Fruit fly (Drosophila melanogaster): ENCODE results near the gene CG8034.

Gene CG8034

DNA sequence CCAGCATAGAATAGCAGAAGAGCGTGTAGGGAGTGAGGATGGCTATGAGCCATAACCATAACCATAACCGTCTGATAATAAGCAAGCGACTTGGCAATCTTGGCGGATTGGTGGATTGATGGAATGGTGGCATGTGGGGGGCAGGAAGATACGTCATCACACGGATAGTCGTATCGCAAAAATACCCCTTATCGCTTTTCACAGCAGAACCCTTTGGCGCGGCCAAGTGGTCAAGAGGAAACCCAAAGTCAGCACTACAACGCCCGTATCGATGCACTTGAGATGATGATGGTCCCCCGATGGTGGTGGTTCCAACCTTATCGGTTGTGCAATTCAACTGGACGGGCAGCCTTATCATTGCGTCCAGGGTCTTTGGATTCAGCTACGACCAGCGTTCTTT, 12.5 kb downstream of the CG8034 start:
- TF ChIP-seq CTCF (optimal IDR thresholded peaks at IDR 0.05) = no peak
- TF ChIP-seq CG8478 (optimal IDR thresholded peaks at IDR 0.05) = no peak

- TF ChIP-seq CG8478 (optimal IDR thresholded peaks at IDR 0.05) = no peak
- no peak for TF ChIP-seq CTCF (optimal IDR thresholded peaks at IDR 0.05)
Observed at dm6 chrX:19281271-19281670, 16.7 kb downstream of the CG8034 start.

dm6 chrX:19280685-19281084, 17.3 kb downstream of the CG8034 start:
- TF ChIP-seq CG8478 (optimal IDR thresholded peaks at IDR 0.05) (no peak), CTCF (optimal IDR thresholded peaks at IDR 0.05) (no peak)

dm6 chrX:19280249-19280648, 17.7 kb downstream of the CG8034 start, which contains the start of gene CG8028:
Gene CG8028 (minus strand): TSS chrX:19280349.
- TF ChIP-seq CG8478 (optimal IDR thresholded peaks at IDR 0.05) = no peak
- no peak for TF ChIP-seq CTCF (optimal IDR thresholded peaks at IDR 0.05)

DNA sequence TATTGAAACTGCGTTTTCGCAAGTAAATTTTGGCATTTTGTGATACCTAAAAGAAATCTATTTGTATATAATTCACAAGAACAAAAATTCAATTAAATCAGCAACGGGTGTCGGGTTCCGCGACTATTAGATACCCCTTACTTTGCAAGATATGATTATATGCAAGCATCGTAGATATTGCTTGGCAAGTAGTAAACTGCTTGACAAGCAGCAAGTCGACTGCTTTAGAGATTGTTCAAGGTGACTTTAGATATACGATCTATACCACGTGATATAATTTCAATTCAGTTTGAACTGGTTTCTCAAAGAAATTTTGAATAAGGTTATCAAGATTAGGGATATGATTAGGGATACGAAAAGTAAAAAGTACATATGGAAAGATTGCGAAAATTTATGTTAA, 19.6 kb downstream of the CG8034 start:
- TF ChIP-seq CTCF (optimal IDR thresholded peaks at IDR 0.05) (no peak), CG8478 (optimal IDR thresholded peaks at IDR 0.05) (no peak)

dm6 chrX:19276489-19277117, 21.4 kb downstream of the CG8034 start, which contains the start of the genes CG32537 and CG32536:
Gene CG32537 (minus strand): TSS chrX:19276539.
Gene CG32536 (minus strand): TSS chrX:19276898.
- no peak for TF ChIP-seq CTCF (optimal IDR thresholded peaks at IDR 0.05)
- no peak for TF ChIP-seq CG8478 (optimal IDR thresholded peaks at IDR 0.05)

DNA sequence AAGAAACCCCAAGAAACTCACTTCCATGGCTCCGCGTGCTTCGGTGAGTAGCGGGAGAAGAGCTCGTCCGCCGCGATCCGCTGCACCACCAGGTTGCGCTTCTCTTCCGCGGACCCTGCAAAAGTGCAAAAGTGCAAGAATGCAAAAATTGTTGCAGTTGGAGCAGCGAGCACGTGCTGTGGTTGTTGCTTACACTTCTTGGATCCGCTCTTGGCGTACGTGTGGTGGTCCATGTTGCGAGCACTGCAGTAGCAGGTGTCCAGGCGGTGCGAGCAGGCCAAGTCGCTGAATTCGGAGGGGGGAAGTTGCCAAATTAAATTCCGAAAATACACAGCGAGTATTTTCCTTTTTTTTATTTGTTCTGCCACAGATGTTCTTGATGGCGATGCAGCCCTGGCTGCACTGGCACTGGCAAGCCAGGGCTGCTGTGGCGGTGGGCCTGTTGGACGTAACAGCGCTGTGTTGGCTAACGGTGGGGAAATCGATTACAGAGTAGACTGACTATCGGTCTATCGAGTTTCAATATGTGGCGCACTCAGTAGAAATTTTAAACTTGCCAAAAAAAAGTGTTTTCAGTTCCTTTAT, 29.4 kb downstream of the CG8034 start, which contains the start of gene CG8010:
Gene CG8010 (minus strand): TSS at position 413 of the 585 bp plus-strand sequence.
- TF ChIP-seq CTCF (optimal IDR thresholded peaks at IDR 0.05) (peak; percentile 27 to 35), CG8478 (optimal IDR thresholded peaks at IDR 0.05) (no peak)

DNA sequence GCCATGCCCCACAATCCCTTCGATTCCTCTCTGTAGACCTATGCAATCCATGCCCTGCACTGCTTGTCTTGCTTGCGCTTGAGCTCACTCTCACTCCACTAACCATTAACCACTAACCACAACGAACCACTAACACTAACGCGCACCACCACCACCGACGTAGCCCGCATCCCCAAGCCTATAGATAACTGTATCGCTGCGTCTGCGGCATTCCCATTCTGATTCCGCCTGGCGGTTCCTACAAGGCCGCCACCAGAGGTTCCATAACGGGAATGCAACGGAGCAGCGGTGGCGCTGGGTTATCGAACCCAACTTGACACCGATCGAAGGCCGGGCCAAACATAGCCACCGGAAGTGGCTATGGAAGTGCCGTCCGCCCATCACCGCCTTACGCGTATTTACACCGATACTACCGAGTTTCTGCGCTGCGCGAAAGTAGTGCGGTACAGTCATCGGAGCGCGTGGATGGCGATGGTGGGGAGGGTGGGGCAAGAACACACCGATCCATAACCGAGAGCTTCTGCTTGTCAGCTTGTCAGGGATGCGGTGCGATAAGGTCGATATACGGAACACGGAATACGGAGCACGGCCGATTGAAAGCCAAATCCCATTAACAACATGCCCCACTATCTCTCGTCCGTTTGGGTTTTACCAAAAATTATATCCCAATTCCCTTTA, 32.0 kb downstream of the CG8034 start:
- TF ChIP-seq CTCF (optimal IDR thresholded peaks at IDR 0.05) (no peak), CG8478 (optimal IDR thresholded peaks at IDR 0.05) (no peak)

dm6 chrX:19264396-19264795, 33.6 kb downstream of the CG8034 start:
- TF ChIP-seq CG8478 (optimal IDR thresholded peaks at IDR 0.05) (no peak), CTCF (optimal IDR thresholded peaks at IDR 0.05) (no peak)

DNA sequence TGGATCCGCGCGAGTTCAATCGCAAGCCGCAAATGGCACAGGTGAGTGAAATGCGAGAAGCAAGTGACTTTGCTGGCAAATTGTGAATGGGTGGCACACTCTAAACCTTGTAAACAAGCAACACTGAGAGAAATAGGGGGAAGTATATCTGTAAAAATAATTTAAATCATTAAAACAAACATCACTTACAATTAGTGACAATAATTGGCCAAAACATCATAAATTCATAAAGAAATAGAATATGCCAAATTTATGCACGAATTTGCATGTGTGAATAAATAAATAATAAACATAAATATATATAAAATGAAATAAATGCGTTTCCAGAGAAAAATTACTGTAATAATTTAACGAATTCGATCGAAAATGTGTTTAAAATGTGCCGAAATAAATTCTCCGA, 35.4 kb downstream of the CG8034 start:
- no peak for TF ChIP-seq CG8478 (optimal IDR thresholded peaks at IDR 0.05)
- no peak for TF ChIP-seq CTCF (optimal IDR thresholded peaks at IDR 0.05)

- TF ChIP-seq CG8478 (optimal IDR thresholded peaks at IDR 0.05) (no peak), CTCF (optimal IDR thresholded peaks at IDR 0.05) (peak; percentile 7 to 35)
Observed at dm6 chrX:19261528-19262102, 36.3 kb downstream of the CG8034 start, which contains the start of gene Vav. Gene Vav (plus strand): TSS chrX:19261820.

DNA sequence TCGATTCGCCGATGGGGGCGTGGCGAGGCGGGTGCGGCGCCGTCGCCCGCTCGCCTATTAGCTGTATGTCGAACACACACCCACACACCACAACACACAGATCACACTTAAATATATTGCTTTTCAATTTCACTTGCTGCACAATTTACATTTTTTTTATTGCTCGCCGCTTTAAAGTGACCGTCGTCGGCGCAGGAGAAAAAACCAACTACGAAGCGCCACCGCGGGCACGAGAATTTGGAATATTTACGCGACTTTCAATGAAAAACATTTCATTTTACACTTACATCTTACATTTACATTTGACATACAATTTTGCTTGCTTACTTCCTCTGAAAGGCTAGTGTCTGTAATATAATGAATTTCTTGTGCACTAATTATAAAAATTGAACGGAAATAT, 36.9 kb downstream of the CG8034 start, which contains the start of gene rictor:
Gene rictor (minus strand): TSS at position 170 of the 400 bp plus-strand sequence.
- peak; percentile 55 to 71 for TF ChIP-seq CTCF (optimal IDR thresholded peaks at IDR 0.05)
- no peak for TF ChIP-seq CG8478 (optimal IDR thresholded peaks at IDR 0.05)

DNA sequence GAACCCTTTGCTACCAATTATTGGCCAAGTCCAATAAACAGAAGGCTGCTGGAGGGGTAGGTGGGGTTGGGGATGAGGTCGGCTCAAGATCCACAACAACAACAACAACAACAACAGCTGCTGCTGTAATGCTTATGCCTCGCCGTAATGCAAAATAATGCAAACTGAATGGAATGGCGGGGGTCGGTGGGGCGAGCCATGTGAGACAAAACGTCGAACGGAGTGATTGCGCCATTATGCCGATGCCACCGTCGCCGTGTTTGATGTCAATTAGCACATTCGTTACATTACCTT, 37.3 kb downstream of the CG8034 start:
- TF ChIP-seq CG8478 (optimal IDR thresholded peaks at IDR 0.05) (no peak), CTCF (optimal IDR thresholded peaks at IDR 0.05) (no peak)

DNA sequence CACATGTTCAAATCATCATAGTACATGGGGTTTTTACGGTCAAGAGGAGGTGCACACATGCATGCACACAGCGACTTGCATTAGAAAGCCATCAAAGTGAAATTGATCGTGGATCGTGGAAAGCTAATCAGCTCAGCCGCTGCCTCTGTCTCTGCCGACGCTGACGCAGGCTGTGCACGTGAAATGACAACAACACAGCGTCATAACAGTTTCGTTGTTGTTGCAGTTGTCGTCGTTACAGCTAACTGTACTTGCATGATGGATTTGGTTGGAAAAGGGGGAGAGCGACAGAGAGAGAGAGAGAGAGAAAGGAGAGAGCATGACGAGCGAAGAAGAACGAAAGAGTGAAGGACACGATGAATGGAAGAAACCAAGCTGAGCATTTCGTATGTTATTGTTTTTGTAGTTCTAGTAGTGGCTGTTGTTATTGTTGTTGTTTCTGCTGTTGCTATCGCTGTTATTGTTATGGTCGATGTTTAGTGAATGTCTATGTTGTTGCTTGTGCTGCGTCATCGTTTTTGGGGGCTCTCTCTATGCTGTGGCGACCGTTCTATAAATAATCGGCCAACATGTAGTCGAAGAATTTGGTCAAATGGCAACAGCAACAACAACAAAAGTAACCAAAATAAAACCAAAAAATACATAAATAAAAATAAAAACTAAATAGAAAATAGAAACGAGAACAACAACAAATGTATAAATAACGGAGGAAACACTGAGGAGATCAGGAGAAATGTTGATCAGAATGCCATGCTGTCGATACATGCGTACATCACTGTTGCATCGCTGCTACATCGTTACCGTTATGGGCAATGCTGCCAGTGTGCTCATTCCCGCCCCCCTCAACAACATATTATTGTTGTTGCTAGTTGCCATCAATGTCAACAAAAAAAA, 37.9 kb downstream of the CG8034 start:
- TF ChIP-seq CTCF (optimal IDR thresholded peaks at IDR 0.05) (no peak), CG8478 (optimal IDR thresholded peaks at IDR 0.05) (no peak)

DNA sequence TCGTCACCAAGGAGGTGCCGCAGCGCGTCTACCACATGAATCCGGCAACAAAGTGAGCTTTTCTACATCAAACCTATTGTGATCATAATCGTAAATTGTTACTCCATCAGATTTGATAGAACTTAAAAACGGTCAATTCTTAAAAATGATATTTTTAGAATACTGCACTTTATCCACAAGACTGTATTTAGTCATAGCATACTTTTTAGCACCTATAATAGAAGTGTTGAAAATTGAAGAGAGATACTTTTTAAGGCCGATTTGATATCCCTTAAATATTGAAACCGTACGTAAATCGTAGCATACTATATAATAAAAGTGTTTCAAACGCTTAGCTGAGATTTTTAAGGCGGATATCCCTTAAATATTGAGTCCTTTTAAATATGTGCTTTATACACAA, 47.8 kb downstream of the CG8034 start:
- no peak for TF ChIP-seq CTCF (optimal IDR thresholded peaks at IDR 0.05)
- no peak for TF ChIP-seq CG8478 (optimal IDR thresholded peaks at IDR 0.05)
